Fruit fly (Drosophila melanogaster) whole organism, embryonic: ENCODE results near the gene Rrp5.

Experiments used
- Aef1 ChIP-seq: fragments of 200-800 bp; sonication (Bioruptor generic); IDR thresholded peaks from 3 replicates; pipeline ENCODE4 v1.3.6; 2022; ENCODE audit warnings: missing biosample characterization, missing genetic modification characterization
- Blimp-1 ChIP-seq: fragments of 200-800 bp; sonication (Bioruptor generic); optimal IDR thresholded peaks from 3 replicates; lab custom pipeline; 2018; ENCODE audit warnings: missing biosample characterization, missing genetic modification characterization, mild to moderate bottlenecking, moderate library complexity, missing genetic modification reagents
- CG1529 ChIP-seq: fragments of 200-800 bp; sonication (Bioruptor generic); optimal IDR thresholded peaks from 3 replicates; lab custom pipeline; 2018; ENCODE audit warnings: missing biosample characterization, missing genetic modification characterization
- CG16863 ChIP-seq: fragments of 200-800 bp; sonication (Bioruptor generic); optimal IDR thresholded peaks from 3 replicates; lab custom pipeline; 2016; ENCODE audit warnings: missing biosample characterization, missing genetic modification characterization
- CG2202 ChIP-seq: fragments of 200-800 bp; sonication (Bioruptor generic); optimal IDR thresholded peaks from 2 replicates; lab custom pipeline; 2018; ENCODE audit warnings: missing biosample characterization, mild to moderate bottlenecking, missing genetic modification characterization
- CHES-1-like ChIP-seq: fragments of 200-800 bp; sonication (Bioruptor generic); optimal IDR thresholded peaks from 2 replicates; lab custom pipeline; 2016; ENCODE audit warnings: missing biosample characterization, missing genetic modification characterization
- Dbx ChIP-seq: fragments of 200-800 bp; sonication (Bioruptor generic); IDR thresholded peaks from 3 replicates; pipeline ENCODE4 v1.3.6; 2022; ENCODE audit warnings: missing biosample characterization, missing genetic modification characterization
- Deaf1 ChIP-seq: fragments of 200-800 bp; optimal IDR thresholded peaks from 3 replicates; lab custom pipeline; 2019; ENCODE audit warnings: missing biosample characterization, mild to moderate bottlenecking, missing genetic modification characterization, moderate library complexity
- Rx ChIP-seq: fragments of 200-800 bp; sonication (Bioruptor generic); IDR thresholded peaks from 2 replicates; pipeline ENCODE4 v1.3.6; 2022; ENCODE audit warnings: missing biosample characterization, missing genetic modification characterization
- Sox100B ChIP-seq: fragments of 200-800 bp; sonication (Bioruptor generic); optimal IDR thresholded peaks from 3 replicates; lab custom pipeline; 2018; ENCODE audit warnings: missing biosample characterization, mild to moderate bottlenecking, missing genetic modification characterization
- btn ChIP-seq: fragments of 200-800 bp; sonication (Bioruptor generic); optimal IDR thresholded peaks from 2 replicates; lab custom pipeline; 2016; ENCODE audit warnings: missing biosample characterization, missing genetic modification characterization
- cad ChIP-seq: fragments of >200 bp; optimal IDR thresholded peaks from 2 replicates; lab custom pipeline; 2017; ENCODE audit warnings: missing biosample characterization, missing genetic modification characterization
- ci ChIP-seq: fragments of 200-800 bp; sonication (Bioruptor generic); IDR thresholded peaks from 3 replicates; pipeline ENCODE4 v1.3.6; 2022; ENCODE audit warnings: missing biosample characterization, missing genetic modification characterization

dm6 chr3R:24293171-24293570, 39.9 kb downstream of the Rrp5 start:
- TF ChIP-seq btn (GFP tag; lab: Kevin White, UChicago) (no peak), CG2202 (tag; lab: Kevin White, UChicago) (peak; percentile 78), Blimp-1 (GFP tag; lab: Kevin White, UChicago) (peak; percentile 71), CG1529 (GFP tag; lab: Kevin White, UChicago) (peak; percentile 53), Rx (GFP tag; lab: Robert Waterston, UW) (no peak), CHES-1-like (GFP tag; lab: Kevin White, UChicago) (no peak), Aef1 (GFP tag; lab: Robert Waterston, UW) (no peak), Sox100B (GFP tag; lab: Kevin White, UChicago) (peak; percentile 54), Deaf1 (tag; lab: Kevin White, UChicago) (no peak), cad (GFP tag; lab: Kevin White, UChicago) (no peak), CG16863 (no peak), Dbx (GFP tag; lab: Robert Waterston, UW) (no peak), ci (GFP tag; lab: Robert Waterston, UW) (no peak)
